Worm (Caenorhabditis elegans) whole organism, L4/young adult: ENCODE data around the gene Y70C5A.2.

Experiments
- W03F9.2 ChIP-seq: fragments of 150-350 bp; optimal IDR thresholded peaks from 2 replicates; lab custom pipeline; 2014; ENCODE audit warnings: missing biosample characterization, missing genetic modification characterization
- dao-5 ChIP-seq: sonication (generic microtip); optimal IDR thresholded peaks from 2 replicates; lab custom pipeline; 2016; ENCODE audit warnings: missing genotype, missing genetic modification characterization, moderate library complexity, missing compliant biosample characterization
- him-1 ChIP-seq: sonication (generic microtip); optimal IDR thresholded peaks from 2 replicates; lab custom pipeline; 2016; ENCODE audit warnings: missing genotype, missing genetic modification reagents, missing genetic modification characterization, missing compliant biosample characterization

Gene Y70C5A.2

ce11 chrV:16603102-16603501 lies 19.9 kb downstream of the Y70C5A.2 start, which contains the start of gene T03E6.8:
Gene T03E6.8 (minus strand): TSS chrV:16603202.
- TF ChIP-seq dao-5 (tag; lab: Kevin White, UChicago) (no peak), W03F9.2 (no peak), him-1 (tag; lab: Kevin White, UChicago) (no peak)

- TF ChIP-seq him-1 (tag; lab: Kevin White, UChicago) = no peak
- no peak for TF ChIP-seq dao-5 (tag; lab: Kevin White, UChicago)
- no peak for TF ChIP-seq W03F9.2
Observed at ce11 chrV:16600623-16601022, 22.4 kb downstream of the Y70C5A.2 start, which contains the start of gene T03E6.9. Gene T03E6.9 (minus strand): TSS chrV:16600723.

- TF ChIP-seq him-1 (tag; lab: Kevin White, UChicago) = no peak
- TF ChIP-seq W03F9.2 = no peak
- TF ChIP-seq dao-5 (tag; lab: Kevin White, UChicago) = no peak
Observed at ce11 chrV:16599835-16600234, 23.2 kb downstream of the Y70C5A.2 start.

- no peak for TF ChIP-seq W03F9.2
- no peak for TF ChIP-seq him-1 (tag; lab: Kevin White, UChicago)
- TF ChIP-seq dao-5 (tag; lab: Kevin White, UChicago) = no peak
Observed at ce11 chrV:16598437-16598836, 24.6 kb downstream of the Y70C5A.2 start.

ce11 chrV:16596102-16596501 lies 26.9 kb downstream of the Y70C5A.2 start:
- TF ChIP-seq him-1 (tag; lab: Kevin White, UChicago) = no peak
- TF ChIP-seq dao-5 (tag; lab: Kevin White, UChicago) = no peak
- no peak for TF ChIP-seq W03F9.2

- TF ChIP-seq W03F9.2 = no peak
- TF ChIP-seq dao-5 (tag; lab: Kevin White, UChicago) = no peak
- TF ChIP-seq him-1 (tag; lab: Kevin White, UChicago) = no peak
Observed at ce11 chrV:16595140-16595791, 27.7 kb downstream of the Y70C5A.2 start, which contains the start of gene cpl-1. Gene cpl-1 (minus strand): TSS chrV:16595346.

- TF ChIP-seq dao-5 (tag; lab: Kevin White, UChicago) (no peak), W03F9.2 (no peak), him-1 (tag; lab: Kevin White, UChicago) (no peak)
Observed at ce11 chrV:16594514-16594913, 28.5 kb downstream of the Y70C5A.2 start.

- TF ChIP-seq him-1 (tag; lab: Kevin White, UChicago) (no peak), dao-5 (tag; lab: Kevin White, UChicago) (no peak), W03F9.2 (no peak)
Observed at ce11 chrV:16593792-16594059, 29.3 kb downstream of the Y70C5A.2 start.

- TF ChIP-seq W03F9.2 (no peak), dao-5 (tag; lab: Kevin White, UChicago) (no peak), him-1 (tag; lab: Kevin White, UChicago) (no peak)
Observed at ce11 chrV:16592947-16593791, 29.8 kb downstream of the Y70C5A.2 start.

ce11 chrV:16591992-16592798 lies 30.8 kb downstream of the Y70C5A.2 start, which contains the start of gene srh-269:
Gene srh-269 (minus strand): TSS chrV:16592042.
- TF ChIP-seq him-1 (tag; lab: Kevin White, UChicago) = no peak
- no peak for TF ChIP-seq W03F9.2
- TF ChIP-seq dao-5 (tag; lab: Kevin White, UChicago) = no peak

- TF ChIP-seq W03F9.2 (no peak), him-1 (tag; lab: Kevin White, UChicago) (no peak), dao-5 (tag; lab: Kevin White, UChicago) (no peak)
Observed at ce11 chrV:16589488-16589887, 33.5 kb downstream of the Y70C5A.2 start.

ce11 chrV:16588428-16588827 lies 34.6 kb downstream of the Y70C5A.2 start, which contains the start of gene srw-73:
Gene srw-73 (minus strand): TSS chrV:16588528.
- TF ChIP-seq him-1 (tag; lab: Kevin White, UChicago) = no peak
- TF ChIP-seq dao-5 (tag; lab: Kevin White, UChicago) = no peak
- no peak for TF ChIP-seq W03F9.2

- TF ChIP-seq him-1 (tag; lab: Kevin White, UChicago) = no peak
Observed at ce11 chrV:16582973-16583372, 40.0 kb downstream of the Y70C5A.2 start, which contains the start of gene str-150. Gene str-150 (plus strand): TSS chrV:16583273.
